Fruit fly (Drosophila melanogaster) whole organism, embryonic: ENCODE measurements around the gene Taf6.

ENCODE experiments used
- Awh ChIP-seq: fragments of 200-800 bp; sonication (Bioruptor generic); IDR thresholded peaks from 2 replicates; pipeline ENCODE4, ENCODE4 v1.3.6; 2022; ENCODE audit warnings: missing biosample characterization, missing genetic modification characterization
- Blimp-1 ChIP-seq: fragments of 200-800 bp; sonication (Bioruptor generic); optimal IDR thresholded peaks from 3 replicates; lab custom pipeline; 2018; ENCODE audit warnings: missing biosample characterization, missing genetic modification characterization, mild to moderate bottlenecking, moderate library complexity, missing genetic modification reagents
- Bteb2 ChIP-seq: fragments of 200-800 bp; sonication (Bioruptor generic); optimal IDR thresholded peaks from 2 replicates; lab custom pipeline; 2016; ENCODE audit warnings: missing biosample characterization, missing genetic modification characterization
- CG10565 ChIP-seq: fragments of 200-800 bp; sonication (Bioruptor generic); optimal IDR thresholded peaks from 3 replicates; lab custom pipeline; 2016; ENCODE audit warnings: missing biosample characterization, mild to moderate bottlenecking, missing genetic modification characterization
- CG10654 ChIP-seq: fragments of 200-800 bp; sonication (Bioruptor generic); optimal IDR thresholded peaks from 2 replicates; lab custom pipeline; 2016; ENCODE audit warnings: missing biosample characterization, missing genetic modification characterization
- CG12942 ChIP-seq: fragments of 200-800 bp; sonication (Bioruptor generic); optimal IDR thresholded peaks from 3 replicates; lab custom pipeline; 2016; ENCODE audit warnings: missing biosample characterization, missing genetic modification characterization
- CG15514 ChIP-seq: fragments of 200-800 bp; sonication (Bioruptor generic); optimal IDR thresholded peaks from 3 replicates; lab custom pipeline; 2017; ENCODE audit warnings: missing biosample characterization, missing genetic modification characterization, mild to moderate bottlenecking, moderate library complexity, missing genetic modification reagents
- CG15696 ChIP-seq: fragments of 200-800 bp; sonication (Bioruptor generic); optimal IDR thresholded peaks from 2 replicates; lab custom pipeline; 2019; ENCODE audit warnings: missing biosample characterization, mild to moderate bottlenecking, missing genetic modification characterization, moderate library complexity
- CG17361 ChIP-seq: fragments of 200-800 bp; sonication (Bioruptor generic); IDR thresholded peaks from 3 replicates; pipeline ENCODE4 v1.3.6; 2022; ENCODE audit warnings: missing biosample characterization, missing genetic modification characterization
- CG1792 ChIP-seq: fragments of 200-800 bp; sonication (Bioruptor generic); optimal IDR thresholded peaks from 2 replicates; lab custom pipeline; 2016; ENCODE audit warnings: missing biosample characterization, missing genetic modification characterization
- CG18619 ChIP-seq: fragments of 200-800 bp; sonication (Bioruptor generic); optimal IDR thresholded peaks from 3 replicates; lab custom pipeline; 2017; ENCODE audit warnings: missing biosample characterization, mild to moderate bottlenecking, missing genetic modification characterization
- CG2202 ChIP-seq: fragments of 200-800 bp; sonication (Bioruptor generic); optimal IDR thresholded peaks from 2 replicates; lab custom pipeline; 2018; ENCODE audit warnings: missing biosample characterization, mild to moderate bottlenecking, missing genetic modification characterization
- CG3163 ChIP-seq: fragments of 200-800 bp; sonication (Bioruptor generic); optimal IDR thresholded peaks from 3 replicates; lab custom pipeline; 2016; ENCODE audit warnings: missing biosample characterization, missing genetic modification characterization
- CG4730 ChIP-seq: fragments of 200-800 bp; sonication (Bioruptor generic); IDR thresholded peaks from 2 replicates; pipeline ENCODE4 v1.3.6; 2022; ENCODE audit warnings: missing biosample characterization, missing genetic modification characterization
- CG9727 ChIP-seq: fragments of 200-800 bp; sonication (Bioruptor generic); optimal IDR thresholded peaks from 3 replicates; lab custom pipeline; 2017; ENCODE audit warnings: missing biosample characterization, mild to moderate bottlenecking, missing genetic modification characterization
- CHES-1-like ChIP-seq: fragments of 200-800 bp; sonication (Bioruptor generic); optimal IDR thresholded peaks from 2 replicates; lab custom pipeline; 2016; ENCODE audit warnings: missing biosample characterization, missing genetic modification characterization
- Camta ChIP-seq: fragments of 200-800 bp; sonication (Bioruptor generic); optimal IDR thresholded peaks from 2 replicates; lab custom pipeline; 2016; ENCODE audit warnings: missing biosample characterization, missing genetic modification characterization
- Chrac-16 ChIP-seq: fragments of 200-800 bp; sonication (Bioruptor generic); optimal IDR thresholded peaks from 3 replicates; lab custom pipeline; 2016; ENCODE audit warnings: missing biosample characterization, missing genetic modification characterization
- D19A ChIP-seq: fragments of 200-800 bp; optimal IDR thresholded peaks from 3 replicates; lab custom pipeline; 2019; ENCODE audit warnings: missing biosample characterization, mild to moderate bottlenecking, missing genetic modification characterization, moderate library complexity
- H2.0 ChIP-seq: fragments of 200-800 bp; sonication (Bioruptor generic); IDR thresholded peaks from 2 replicates; pipeline ENCODE4 v1.3.6; 2022; ENCODE audit warnings: missing biosample characterization, missing genetic modification characterization
- HLH54F ChIP-seq: fragments of 200-800 bp; sonication (Bioruptor generic); optimal IDR thresholded peaks from 3 replicates; lab custom pipeline; 2016; ENCODE audit warnings: missing biosample characterization, missing genetic modification characterization
- HLHmδ ChIP-seq: fragments of 200-800 bp; sonication (Bioruptor generic); optimal IDR thresholded peaks from 2 replicates; lab custom pipeline; 2018; ENCODE audit warnings: missing biosample characterization, mild to moderate bottlenecking, missing genetic modification characterization, moderate library complexity
- HmgZ ChIP-seq: fragments of 200-800 bp; sonication (Bioruptor generic); optimal IDR thresholded peaks from 2 replicates; lab custom pipeline; 2018; ENCODE audit warnings: missing biosample characterization, mild to moderate bottlenecking, missing genetic modification characterization
- Hr78 ChIP-seq, 2 experiments: fragments of 200-800 bp in 1 of 2; fragments of >200 bp in 1 of 2; sonication (Bioruptor generic) in 1 of 2; optimal IDR thresholded peaks; 2 replicates each; lab custom pipeline; 2017 to 2019; ENCODE audit warnings: missing biosample characterization in 2 of 2, missing genetic modification characterization in 2 of 2, mild to moderate bottlenecking in 1 of 2, moderate library complexity in 1 of 2
- Kr ChIP-seq: fragments of 200-800 bp; sonication (Bioruptor generic); optimal IDR thresholded peaks from 2 replicates; lab custom pipeline; 2017; ENCODE audit warnings: missing biosample characterization, mild to moderate bottlenecking, missing genetic modification characterization
- Lhr ChIP-seq: fragments of 200-800 bp; sonication (Bioruptor generic); optimal IDR thresholded peaks from 3 replicates; lab custom pipeline; 2017; ENCODE audit warnings: mild to moderate bottlenecking, missing biosample characterization, missing genetic modification reagents, missing genetic modification characterization
- Mes4 ChIP-seq: fragments of 200-800 bp; sonication (Bioruptor generic); optimal IDR thresholded peaks from 2 replicates; lab custom pipeline; 2016; ENCODE audit warnings: missing biosample characterization, missing genetic modification characterization
- NC2α ChIP-seq: fragments of 200-800 bp; sonication (Bioruptor generic); optimal IDR thresholded peaks from 2 replicates; lab custom pipeline; 2016; ENCODE audit warnings: missing biosample characterization, missing genetic modification characterization
- Side ChIP-seq: fragments of 200-800 bp; sonication (Bioruptor generic); optimal IDR thresholded peaks from 2 replicates; lab custom pipeline; 2016; ENCODE audit warnings: missing biosample characterization, missing genetic modification characterization
- Sox102F ChIP-seq: fragments of 200-800 bp; sonication (Bioruptor generic); optimal IDR thresholded peaks from 2 replicates; lab custom pipeline; 2018; ENCODE audit warnings: missing biosample characterization, mild to moderate bottlenecking, missing genetic modification characterization, moderate library complexity
- Sry-β ChIP-seq: fragments of 200-800 bp; sonication (Bioruptor generic); optimal IDR thresholded peaks from 2 replicates; lab custom pipeline; 2018; ENCODE audit warnings: missing biosample characterization, mild to moderate bottlenecking, missing genetic modification characterization, moderate library complexity
- Trl ChIP-seq, 3 experiments: fragments of >200 bp in 2 of 3; fragments of 200-800 bp in 1 of 3; sonication (Bioruptor generic) in 1 of 3; optimal IDR thresholded peaks; 2 replicates in 1 of 3; 3 replicates in 2 of 3; lab custom pipeline; 2016 to 2017; ENCODE audit warnings: missing biosample characterization in 1 of 3, missing genetic modification characterization in 1 of 3
- abd-A ChIP-seq: fragments of 200-800 bp; sonication (Bioruptor generic); optimal IDR thresholded peaks from 3 replicates; lab custom pipeline; 2019; ENCODE audit warnings: missing biosample characterization, mild to moderate bottlenecking, missing genetic modification characterization, moderate library complexity
- ac ChIP-seq: fragments of 200-800 bp; sonication (Bioruptor generic); optimal IDR thresholded peaks from 3 replicates; lab custom pipeline; 2017; ENCODE audit warnings: missing biosample characterization, mild to moderate bottlenecking, missing genetic modification characterization
- az2 ChIP-seq: fragments of 200-800 bp; sonication (Bioruptor generic); optimal IDR thresholded peaks from 3 replicates; lab custom pipeline; 2016; ENCODE audit warnings: missing biosample characterization, missing genetic modification characterization
- bab2 ChIP-seq: fragments of 200-800 bp; sonication (Bioruptor generic); optimal IDR thresholded peaks from 2 replicates; lab custom pipeline; 2016; ENCODE audit warnings: missing biosample characterization, missing genetic modification characterization
- bsh ChIP-seq, 2 experiments: fragments of 200-800 bp; sonication (Bioruptor generic); optimal IDR thresholded peaks; 2 replicates each; lab custom pipeline; 2017 to 2018; ENCODE audit warnings: mild to moderate bottlenecking in 2 of 2, missing biosample characterization in 2 of 2, missing genetic modification characterization in 2 of 2, moderate library complexity in 1 of 2
- chn ChIP-seq: fragments of 200-800 bp; sonication (Bioruptor generic); optimal IDR thresholded peaks from 2 replicates; lab custom pipeline; 2016; ENCODE audit warnings: missing biosample characterization, missing genetic modification characterization
- ci ChIP-seq: fragments of 200-800 bp; sonication (Bioruptor generic); IDR thresholded peaks from 3 replicates; pipeline ENCODE4 v1.3.6; 2022; ENCODE audit warnings: missing biosample characterization, missing genetic modification characterization
- corto ChIP-seq: fragments of 200-800 bp; sonication (Bioruptor generic); optimal IDR thresholded peaks from 2 replicates; lab custom pipeline; 2016; ENCODE audit warnings: missing biosample characterization, mild to moderate bottlenecking, missing genetic modification characterization, moderate library complexity
- crol ChIP-seq: fragments of 200-800 bp; sonication (Bioruptor generic); IDR thresholded peaks from 2 replicates; pipeline ENCODE4 v1.3.6; 2022; ENCODE audit warnings: missing biosample characterization, missing genetic modification characterization
- mirr ChIP-seq: fragments of 200-800 bp; sonication (Bioruptor generic); optimal IDR thresholded peaks from 3 replicates; lab custom pipeline; 2018; ENCODE audit warnings: missing biosample characterization, mild to moderate bottlenecking, missing genetic modification characterization
- nau ChIP-seq: fragments of 200-800 bp; sonication (Bioruptor generic); optimal IDR thresholded peaks from 3 replicates; lab custom pipeline; 2017; ENCODE audit warnings: missing biosample characterization, mild to moderate bottlenecking, missing genetic modification characterization, missing genetic modification reagents
- odd ChIP-seq: fragments of 200-800 bp; sonication (Bioruptor generic); optimal IDR thresholded peaks from 2 replicates; lab custom pipeline; 2017; ENCODE audit warnings: missing biosample characterization, mild to moderate bottlenecking, missing genetic modification characterization
- schlank ChIP-seq: fragments of 200-800 bp; sonication (Bioruptor generic); optimal IDR thresholded peaks from 2 replicates; lab custom pipeline; 2018; ENCODE audit warnings: missing biosample characterization, mild to moderate bottlenecking, missing genetic modification characterization
- shn ChIP-seq: fragments of 200-800 bp; sonication (Bioruptor generic); optimal IDR thresholded peaks from 3 replicates; lab custom pipeline; 2016; ENCODE audit warnings: missing biosample characterization, missing genetic modification characterization
- so ChIP-seq: fragments of 200-800 bp; sonication (Bioruptor generic); IDR thresholded peaks from 3 replicates; pipeline ENCODE4 v1.3.6; 2022; ENCODE audit warnings: missing biosample characterization, missing genetic modification characterization
- ssp ChIP-seq: fragments of 200-800 bp; sonication (Bioruptor generic); IDR thresholded peaks from 2 replicates; pipeline ENCODE4 v1.3.6; 2022; ENCODE audit warnings: missing biosample characterization, missing genetic modification characterization
- wdn ChIP-seq: fragments of 200-800 bp; sonication (Bioruptor generic); IDR thresholded peaks from 2 replicates; pipeline ENCODE4 v1.3.6; 2022; ENCODE audit warnings: missing biosample characterization, missing genetic modification characterization
- zfh1 ChIP-seq: fragments of 200-800 bp; sonication (Bioruptor generic); IDR thresholded peaks from 3 replicates; pipeline ENCODE4 v1.3.6; 2022; ENCODE audit warnings: missing biosample characterization, missing genetic modification characterization

The Taf6 gene

dm6 chr3L:19575650-19576049 is 23.2 kb upstream of the Taf6 start (continued):
- TF ChIP-seq Mes4 (GFP tag; lab: Kevin White, UChicago) (peak; percentile 41), Chrac-16 (GFP tag; lab: Kevin White, UChicago) (no peak), Trl (optimal IDR thresholded peaks at IDR 0.05; lab: Kevin White, UChicago) (no peak), Trl (GFP tag; optimal IDR thresholded peaks at IDR 0.05; lab: Kevin White, UChicago) (peak; percentile 2), nau (peak; percentile 52), Bteb2 (no peak), Blimp-1 (peak; percentile 39), NC2α (peak; percentile 29), Sox102F (GFP tag; lab: Kevin White, UChicago) (peak; percentile 28), ac (GFP tag; lab: Kevin White, UChicago) (peak; percentile 12), bsh (GFP tag; optimal IDR thresholded peaks at IDR 0.05; lab: Kevin White, UChicago) (peak in 1 of 2 experiments; percentile 59), zfh1 (GFP tag; lab: Robert Waterston, UW) (peak; percentile 42; the same call in 1 of the 3 replicates), schlank (no peak), CG4730 (GFP tag; lab: Robert Waterston, UW) (no peak), HmgZ (tag; lab: Kevin White, UChicago) (no peak), CG10565 (no peak), CG18619 (GFP tag; lab: Kevin White, UChicago) (peak; percentile 24), shn (peak; percentile 29), mirr (GFP tag; lab: Kevin White, UChicago) (no peak), CG12942 (GFP tag; lab: Kevin White, UChicago) (no peak), CG10654 (GFP tag; lab: Kevin White, UChicago) (peak; percentile 8), CG9727 (GFP tag; lab: Kevin White, UChicago) (peak; percentile 24), chn (GFP tag; lab: Kevin White, UChicago) (no peak), az2 (GFP tag; lab: Kevin White, UChicago) (no peak), D19A (peak; percentile 8), CG3163 (GFP tag; lab: Kevin White, UChicago) (no peak), Lhr (GFP tag; lab: Kevin White, UChicago) (peak; percentile 18), CG1792 (peak; percentile 49), crol (GFP tag; lab: Robert Waterston, UW) (peak; percentile 84), CHES-1-like (GFP tag; lab: Kevin White, UChicago) (no peak), odd (peak; percentile 65), ci (peak; percentile 71; the same call in 2 of the 3 replicates), Camta (peak; percentile 17), abd-A (peak; percentile 90), Sry-β (GFP tag; lab: Kevin White, UChicago) (peak; percentile 26), H2.0 (peak; percentile 33; the same call in 1 of the 2 replicates), CG15696 (peak; percentile 42), Side (peak; percentile 56), wdn (GFP tag; lab: Robert Waterston, UW) (no peak), bab2 (GFP tag; lab: Kevin White, UChicago) (peak; percentile 66), Awh (GFP tag; lab: Robert Waterston, UW) (0 out of 2 replicates have a peak, but pooled peaks have one; percentile 40), CG2202 (peak; percentile 45), corto (no peak), Kr (no peak), Hr78 (GFP tag; optimal IDR thresholded peaks at IDR 0.05; lab: Kevin White, UChicago) (peak in 1 of 2 experiments; percentile 33), CG15514 (GFP tag; lab: Kevin White, UChicago) (no peak), HLH54F (peak; percentile 18), HLHmδ (peak; percentile 61), so (GFP tag; lab: Robert Waterston, UW) (0 out of 3 replicates have a peak, but pooled peaks have one; percentile 38), CG17361 (0 out of 3 replicates have a peak, but pooled peaks have one; percentile 14), ssp (GFP tag; lab: Robert Waterston, UW) (peak; percentile 16; the same call in 1 of the 2 replicates)
